Worm (Caenorhabditis elegans) whole organism, L3 larva: ENCODE results near the gene fbxb-60.

Experiments used
- ceh-28 ChIP-seq: fragments of 150-350 bp; optimal IDR thresholded peaks from 2 replicates; lab custom pipeline; 2014; ENCODE audit warnings: missing biosample characterization, missing genetic modification reagents, missing genetic modification characterization
- egl-27 ChIP-seq: sonication (generic microtip); optimal IDR thresholded peaks from 4 replicates; lab custom pipeline; 2017; ENCODE audit warnings: missing biosample characterization, missing genetic modification reagents, missing genetic modification characterization
- pha-4 ChIP-seq: fragments of 150-350 bp; optimal IDR thresholded peaks from 2 replicates; lab custom pipeline; 2014; ENCODE audit warnings: missing biosample characterization, missing genetic modification reagents, missing genetic modification characterization

DNA sequence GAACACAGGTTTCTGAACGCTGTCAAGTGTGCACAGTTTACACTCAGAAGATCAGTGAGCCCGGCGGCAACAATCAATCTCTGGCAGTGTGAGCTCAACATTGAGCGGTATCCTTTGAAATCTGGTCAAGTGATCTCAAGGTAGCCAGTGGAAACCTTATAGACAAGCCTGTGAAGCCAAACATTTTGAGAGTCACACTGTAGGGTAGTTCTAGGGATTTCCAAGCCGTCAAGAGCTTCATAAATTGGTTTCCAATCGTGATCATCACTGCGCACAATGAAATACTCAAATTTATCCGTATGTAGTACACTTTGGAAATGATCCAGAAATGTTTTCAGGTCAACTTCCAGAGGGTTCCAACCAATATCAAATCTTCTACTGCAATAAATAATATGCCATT lies 9.3 kb downstream of the fbxb-60 start, which contains the start of gene F55C9.15:
- TF ChIP-seq egl-27 (tag; lab: Kevin White, UChicago): no peak
- no peak for TF ChIP-seq pha-4 (tag; lab: Kevin White, UChicago)
- TF ChIP-seq ceh-28 (tag; lab: Kevin White, UChicago): no peak
